Fruit fly (Drosophila melanogaster): ENCODE measurements around the gene CG31343.

DNA sequence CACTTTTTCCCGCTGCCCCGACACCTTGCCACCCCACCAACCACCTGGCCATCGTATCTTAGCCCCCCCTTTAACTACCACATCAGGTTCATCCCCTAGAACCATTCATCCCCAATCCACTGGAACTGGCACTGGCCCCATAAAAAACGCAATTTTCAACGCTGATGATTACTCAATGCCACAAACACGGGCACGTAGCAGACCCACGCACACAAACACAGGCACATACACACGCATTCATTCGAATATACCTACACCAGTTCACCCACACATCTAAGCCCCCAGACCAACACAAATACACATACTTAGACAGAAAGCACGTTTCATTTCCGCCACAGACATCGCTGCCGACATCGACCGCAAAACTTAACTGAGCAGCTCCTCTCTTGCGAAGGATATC, 48.7 kb downstream of the CG31343 start:
- no peak for TF ChIP-seq CG9139 (GFP tag; optimal IDR thresholded peaks at IDR 0.05)
- TF ChIP-seq CG16779 (tag; optimal IDR thresholded peaks at IDR 0.05): no peak
- no peak for TF ChIP-seq CG8632 (GFP tag; optimal IDR thresholded peaks at IDR 0.05)

All from whole organism, prepupa.